Fruit fly (Drosophila melanogaster) S2 (cell line): ENCODE results near the gene CG14079.

Experiments
- CG8478 ChIP-seq: fragments of >200 bp; optimal IDR thresholded peaks from 2 replicates; lab custom pipeline; 2018
- CTCF ChIP-seq, 2 experiments: fragments of >200 bp; optimal IDR thresholded peaks; 2 replicates each; lab custom pipeline; 2018

dm6 chr3L:19058824-19059223 lies 39.0 kb upstream of the CG14079 start:
- TF ChIP-seq CTCF (optimal IDR thresholded peaks at IDR 0.05; lab: Kevin White, UChicago) = no peak
- no peak for TF ChIP-seq CG8478 (lab: Kevin White, UChicago)
